Fruit fly (Drosophila melanogaster) whole organism, embryonic: ENCODE data around the gene Vta1.

Experiments used
- Atf6 ChIP-seq: fragments of 200-800 bp; sonication (Bioruptor generic); IDR thresholded peaks from 2 replicates; pipeline ENCODE4 v1.3.6; 2022; ENCODE audit warnings: missing biosample characterization, missing genetic modification characterization
- B-H1 ChIP-seq: fragments of 200-800 bp; sonication (Bioruptor generic); IDR thresholded peaks from 3 replicates; pipeline ENCODE4 v1.3.6; 2022; ENCODE audit warnings: missing biosample characterization, missing genetic modification characterization
- B-H2 ChIP-seq: fragments of 200-800 bp; sonication (Bioruptor generic); optimal IDR thresholded peaks from 2 replicates; lab custom pipeline; 2018; ENCODE audit warnings: missing biosample characterization, mild to moderate bottlenecking, missing genetic modification characterization
- Blimp-1 ChIP-seq: fragments of 200-800 bp; sonication (Bioruptor generic); optimal IDR thresholded peaks from 3 replicates; lab custom pipeline; 2018; ENCODE audit warnings: missing biosample characterization, missing genetic modification characterization, mild to moderate bottlenecking, moderate library complexity, missing genetic modification reagents
- C15 ChIP-seq: fragments of 200-800 bp; sonication (Bioruptor generic); IDR thresholded peaks from 3 replicates; pipeline ENCODE4 v1.3.6; 2022; ENCODE audit warnings: missing biosample characterization, missing genetic modification characterization
- CG10267 ChIP-seq: fragments of 200-800 bp; sonication (Bioruptor generic); optimal IDR thresholded peaks from 2 replicates; lab custom pipeline; 2018; ENCODE audit warnings: missing biosample characterization, mild to moderate bottlenecking, missing genetic modification characterization, moderate library complexity
- CG10321 ChIP-seq: fragments of 200-800 bp; sonication (Bioruptor generic); IDR thresholded peaks from 2 replicates; pipeline ENCODE4 v1.3.6; 2022; ENCODE audit warnings: missing biosample characterization, missing genetic modification characterization
- CG10979 ChIP-seq: fragments of 200-800 bp; sonication (Bioruptor generic); optimal IDR thresholded peaks from 2 replicates; lab custom pipeline; 2018; ENCODE audit warnings: missing biosample characterization, mild to moderate bottlenecking, missing genetic modification characterization, moderate library complexity
- CG12236 ChIP-seq: fragments of 200-800 bp; sonication (Bioruptor generic); optimal IDR thresholded peaks from 2 replicates; lab custom pipeline; 2016; ENCODE audit warnings: missing biosample characterization, missing genetic modification characterization
- CG12769 ChIP-seq: fragments of 200-800 bp; sonication (Bioruptor generic); optimal IDR thresholded peaks from 2 replicates; lab custom pipeline; 2019; ENCODE audit warnings: missing biosample characterization, mild to moderate bottlenecking, missing genetic modification characterization, moderate library complexity
- CG15269 ChIP-seq: fragments of 200-800 bp; sonication (Bioruptor generic); optimal IDR thresholded peaks from 2 replicates; lab custom pipeline; 2018; ENCODE audit warnings: missing biosample characterization, mild to moderate bottlenecking, missing genetic modification characterization, moderate library complexity
- CG16863 ChIP-seq: fragments of 200-800 bp; sonication (Bioruptor generic); optimal IDR thresholded peaks from 3 replicates; lab custom pipeline; 2016; ENCODE audit warnings: missing biosample characterization, missing genetic modification characterization
- CG18619 ChIP-seq: fragments of 200-800 bp; sonication (Bioruptor generic); optimal IDR thresholded peaks from 3 replicates; lab custom pipeline; 2017; ENCODE audit warnings: missing biosample characterization, mild to moderate bottlenecking, missing genetic modification characterization
- CG2712 ChIP-seq: fragments of 200-800 bp; optimal IDR thresholded peaks from 3 replicates; lab custom pipeline; 2019; ENCODE audit warnings: missing biosample characterization, mild to moderate bottlenecking, missing genetic modification characterization, moderate library complexity
- CG30403 ChIP-seq: fragments of 200-800 bp; sonication (Bioruptor generic); optimal IDR thresholded peaks from 3 replicates; lab custom pipeline; 2016; ENCODE audit warnings: missing biosample characterization, missing genetic modification characterization
- CG32767 ChIP-seq: fragments of 200-800 bp; sonication (Bioruptor generic); IDR thresholded peaks from 2 replicates; pipeline ENCODE4 v1.3.6; 2022; ENCODE audit warnings: missing biosample characterization, missing genetic modification characterization
- CG8924 ChIP-seq: fragments of 200-800 bp; optimal IDR thresholded peaks from 3 replicates; lab custom pipeline; 2019; ENCODE audit warnings: missing biosample characterization, mild to moderate bottlenecking, missing genetic modification characterization, moderate library complexity
- Dad ChIP-seq: fragments of 200-800 bp; sonication (Bioruptor generic); optimal IDR thresholded peaks from 3 replicates; lab custom pipeline; 2016; ENCODE audit warnings: missing biosample characterization, missing genetic modification characterization
- Elba2 ChIP-seq: fragments of 200-800 bp; sonication (Bioruptor generic); optimal IDR thresholded peaks from 3 replicates; lab custom pipeline; 2016; ENCODE audit warnings: missing biosample characterization, missing genetic modification characterization
- Fer1 ChIP-seq: fragments of 200-800 bp; sonication (Bioruptor generic); optimal IDR thresholded peaks from 2 replicates; lab custom pipeline; 2017; ENCODE audit warnings: missing biosample characterization, mild to moderate bottlenecking, missing genetic modification characterization
- Gug ChIP-seq: fragments of 200-800 bp; sonication (Bioruptor generic); IDR thresholded peaks from 4 replicates; pipeline ENCODE4 v1.3.6; 2022; ENCODE audit warnings: missing biosample characterization, missing genetic modification characterization
- H2.0 ChIP-seq: fragments of 200-800 bp; sonication (Bioruptor generic); IDR thresholded peaks from 2 replicates; pipeline ENCODE4 v1.3.6; 2022; ENCODE audit warnings: missing biosample characterization, missing genetic modification characterization
- HLH54F ChIP-seq: fragments of 200-800 bp; sonication (Bioruptor generic); optimal IDR thresholded peaks from 3 replicates; lab custom pipeline; 2016; ENCODE audit warnings: missing biosample characterization, missing genetic modification characterization
- HmgD ChIP-seq: fragments of 200-800 bp; sonication (Bioruptor generic); optimal IDR thresholded peaks from 3 replicates; lab custom pipeline; 2016; ENCODE audit warnings: missing biosample characterization, missing genetic modification characterization
- Hmr ChIP-seq: fragments of 200-800 bp; sonication (Bioruptor generic); optimal IDR thresholded peaks from 3 replicates; lab custom pipeline; 2017; ENCODE audit warnings: mild to moderate bottlenecking, missing biosample characterization, missing genetic modification reagents, missing genetic modification characterization
- Lhr ChIP-seq: fragments of 200-800 bp; sonication (Bioruptor generic); optimal IDR thresholded peaks from 3 replicates; lab custom pipeline; 2017; ENCODE audit warnings: mild to moderate bottlenecking, missing biosample characterization, missing genetic modification reagents, missing genetic modification characterization
- Lpt ChIP-seq: fragments of >200 bp; optimal IDR thresholded peaks from 2 replicates; lab custom pipeline; 2018; ENCODE audit warnings: missing biosample characterization, missing genetic modification characterization
- MESR4 ChIP-seq: fragments of 200-800 bp; sonication (Bioruptor generic); optimal IDR thresholded peaks from 2 replicates; lab custom pipeline; 2018; ENCODE audit warnings: missing biosample characterization, mild to moderate bottlenecking, missing genetic modification characterization, moderate library complexity
- Meics ChIP-seq: fragments of 200-800 bp; sonication (Bioruptor generic); optimal IDR thresholded peaks from 2 replicates; lab custom pipeline; 2017; ENCODE audit warnings: missing biosample characterization, mild to moderate bottlenecking, missing genetic modification characterization
- Mrtf ChIP-seq: fragments of 200-800 bp; sonication (Bioruptor generic); IDR thresholded peaks from 3 replicates; pipeline ENCODE4 v1.3.6; 2022; ENCODE audit warnings: missing biosample characterization, missing genetic modification characterization
- Side ChIP-seq: fragments of 200-800 bp; sonication (Bioruptor generic); optimal IDR thresholded peaks from 2 replicates; lab custom pipeline; 2016; ENCODE audit warnings: missing biosample characterization, missing genetic modification characterization
- Sry-δ ChIP-seq: fragments of 200-800 bp; sonication (Bioruptor generic); optimal IDR thresholded peaks from 2 replicates; lab custom pipeline; 2016; ENCODE audit warnings: missing biosample characterization, missing genetic modification characterization
- ab ChIP-seq: fragments of 200-800 bp; sonication (Bioruptor generic); optimal IDR thresholded peaks from 2 replicates; lab custom pipeline; 2016; ENCODE audit warnings: missing biosample characterization, missing genetic modification characterization
- bcd ChIP-seq: fragments of 200-800 bp; sonication (Bioruptor generic); optimal IDR thresholded peaks from 2 replicates; lab custom pipeline; 2017; ENCODE audit warnings: missing biosample characterization, mild to moderate bottlenecking, missing genetic modification characterization
- ci ChIP-seq: fragments of 200-800 bp; sonication (Bioruptor generic); IDR thresholded peaks from 3 replicates; pipeline ENCODE4 v1.3.6; 2022; ENCODE audit warnings: missing biosample characterization, missing genetic modification characterization
- dm ChIP-seq: fragments of 200-800 bp; sonication (Bioruptor generic); optimal IDR thresholded peaks from 3 replicates; lab custom pipeline; 2016; ENCODE audit warnings: missing biosample characterization, missing genetic modification characterization
- dpn ChIP-seq, 2 experiments: fragments of 200-800 bp; sonication (Bioruptor generic); optimal IDR thresholded peaks; 3 replicates each; lab custom pipeline; 2016; ENCODE audit warnings: missing biosample characterization in 2 of 2, missing genetic modification characterization in 2 of 2
- ems ChIP-seq: fragments of 200-800 bp; sonication (Bioruptor generic); optimal IDR thresholded peaks from 3 replicates; lab custom pipeline; 2016; ENCODE audit warnings: missing biosample characterization, missing genetic modification characterization
- grau ChIP-seq: fragments of 200-800 bp; optimal IDR thresholded peaks from 3 replicates; lab custom pipeline; 2019; ENCODE audit warnings: missing biosample characterization, mild to moderate bottlenecking, missing genetic modification characterization, moderate library complexity
- hbn ChIP-seq: fragments of 200-800 bp; sonication (Bioruptor generic); IDR thresholded peaks from 2 replicates; pipeline ENCODE4 v1.3.6; 2022; ENCODE audit warnings: missing biosample characterization, missing genetic modification characterization; ENCODE audit not compliant: partially characterized antibody
- lilli ChIP-seq: fragments of 200-800 bp; sonication (Bioruptor generic); optimal IDR thresholded peaks from 3 replicates; lab custom pipeline; 2016; ENCODE audit warnings: missing biosample characterization, missing genetic modification characterization
- nerfin-2 ChIP-seq: fragments of 200-800 bp; sonication (Bioruptor generic); IDR thresholded peaks from 2 replicates; pipeline ENCODE4 v1.3.6; 2022; ENCODE audit warnings: missing biosample characterization, missing genetic modification characterization; ENCODE audit not compliant: partially characterized antibody
- pzg ChIP-seq: fragments of 200-800 bp; sonication (Bioruptor generic); optimal IDR thresholded peaks from 3 replicates; lab custom pipeline; 2018; ENCODE audit warnings: missing biosample characterization, mild to moderate bottlenecking, missing genetic modification characterization, moderate library complexity
- salm ChIP-seq: fragments of 200-800 bp; sonication (Bioruptor generic); optimal IDR thresholded peaks from 2 replicates; lab custom pipeline; 2018; ENCODE audit warnings: missing biosample characterization, mild to moderate bottlenecking, missing genetic modification characterization
- slbo ChIP-seq: fragments of 200-800 bp; sonication (Bioruptor generic); IDR thresholded peaks from 2 replicates; pipeline ENCODE4 v1.3.6; 2022; ENCODE audit warnings: missing biosample characterization, missing genetic modification characterization
- sr ChIP-seq: fragments of 200-800 bp; sonication (Bioruptor generic); IDR thresholded peaks from 3 replicates; pipeline ENCODE4 v1.3.6; 2022; ENCODE audit warnings: missing biosample characterization, missing genetic modification characterization
- stwl ChIP-seq: fragments of 200-800 bp; sonication (Bioruptor generic); optimal IDR thresholded peaks from 3 replicates; lab custom pipeline; 2018; ENCODE audit warnings: missing biosample characterization, mild to moderate bottlenecking, missing genetic modification characterization, moderate library complexity
- sug ChIP-seq: fragments of 200-800 bp; optimal IDR thresholded peaks from 2 replicates; lab custom pipeline; 2019; ENCODE audit warnings: missing biosample characterization, mild to moderate bottlenecking, missing genetic modification characterization, moderate library complexity
- vvl ChIP-seq: fragments of 200-800 bp; sonication (Bioruptor generic); IDR thresholded peaks from 2 replicates; pipeline ENCODE4 v1.3.6; 2022; ENCODE audit warnings: missing biosample characterization, missing genetic modification characterization
- zfh1 ChIP-seq: fragments of 200-800 bp; sonication (Bioruptor generic); IDR thresholded peaks from 3 replicates; pipeline ENCODE4 v1.3.6; 2022; ENCODE audit warnings: missing biosample characterization, missing genetic modification characterization

Vta1 gene

dm6 chr3L:1647276-1647919, 5.3 kb downstream of the Vta1 start, which contains the start of the genes CG17249 and Bro (continued):
- TF ChIP-seq CG8924 (peak; percentile 37), dpn (GFP tag; optimal IDR thresholded peaks at IDR 0.05; lab: Kevin White, UChicago) (peak; percentile 41 to 64), Dad (GFP tag; lab: Kevin White, UChicago) (peak; percentile 8), CG32767 (GFP tag; lab: Robert Waterston, UW) (0 out of 2 replicates have a peak, but pooled peaks have one; percentile 11), bcd (GFP tag; lab: Kevin White, UChicago) (no peak), CG12236 (no peak), CG16863 (peak; percentile 42), Lpt (GFP tag; lab: Kevin White, UChicago) (no peak), MESR4 (GFP tag; lab: Kevin White, UChicago) (peak; percentile 78), CG30403 (GFP tag; lab: Kevin White, UChicago) (peak; percentile 22), ab (GFP tag; lab: Kevin White, UChicago) (no peak), Elba2 (GFP tag; lab: Kevin White, UChicago) (peak; percentile 91), nerfin-2 (no peak), B-H2 (GFP tag; lab: Kevin White, UChicago) (peak; percentile 80), pzg (GFP tag; lab: Kevin White, UChicago) (peak; percentile 93), Lhr (GFP tag; lab: Kevin White, UChicago) (no peak), CG18619 (GFP tag; lab: Kevin White, UChicago) (no peak), grau (tag; lab: Kevin White, UChicago) (peak; percentile 13), Gug (GFP tag; lab: Robert Waterston, UW) (no peak), C15 (0 out of 3 replicates have a peak, but pooled peaks have one; percentile 11), HLH54F (peak; percentile 55), dm (GFP tag; lab: Kevin White, UChicago) (peak; percentile 39), Sry-δ (GFP tag; lab: Kevin White, UChicago) (peak; percentile 37), CG12769 (tag; lab: Kevin White, UChicago) (peak; percentile 59), CG10267 (tag; lab: Kevin White, UChicago) (peak; percentile 98), sr (GFP tag; lab: Robert Waterston, UW) (no peak), lilli (GFP tag; lab: Kevin White, UChicago) (peak; percentile 72), Meics (GFP tag; lab: Kevin White, UChicago) (peak; percentile 87), Atf6 (no peak), stwl (tag; lab: Kevin White, UChicago) (peak; percentile 42), CG2712 (tag; lab: Kevin White, UChicago) (peak; percentile 24), hbn (GFP tag; lab: Robert Waterston, UW) (no peak), slbo (GFP tag; lab: Robert Waterston, UW) (peak; percentile 75), CG10979 (tag; lab: Kevin White, UChicago) (no peak), ci (GFP tag; lab: Robert Waterston, UW) (peak; percentile 23; the same call in 1 of the 3 replicates), Blimp-1 (GFP tag; lab: Kevin White, UChicago) (no peak), CG15269 (tag; lab: Kevin White, UChicago) (no peak), B-H1 (GFP tag; lab: Robert Waterston, UW) (no peak), CG10321 (GFP tag; lab: Robert Waterston, UW) (peak; percentile 28; the same call in 1 of the 2 replicates), Hmr (peak; percentile 42), Mrtf (GFP tag; lab: Robert Waterston, UW) (no peak), salm (tag; lab: Kevin White, UChicago) (no peak), Fer1 (GFP tag; lab: Kevin White, UChicago) (peak; percentile 19), zfh1 (peak; percentile 34; the same call in 2 of the 3 replicates), Side (GFP tag; lab: Kevin White, UChicago) (peak; percentile 24), ems (peak; percentile 17), HmgD (GFP tag; lab: Kevin White, UChicago) (peak; percentile 30), vvl (GFP tag; lab: Robert Waterston, UW) (peak; percentile 72), sug (tag; lab: Kevin White, UChicago) (peak; percentile 36), H2.0 (GFP tag; lab: Robert Waterston, UW) (no peak)
